Fruit fly (Drosophila melanogaster): Measurements from ENCODE around the gene Nnf1b.

- TF ChIP-seq ovo (GFP tag; optimal IDR thresholded peaks at IDR 0.05) (no peak), CG1620 (GFP tag; optimal IDR thresholded peaks at IDR 0.05) (no peak), CG5204 (GFP tag; optimal IDR thresholded peaks at IDR 0.05) (no peak), kay (GFP tag; ENCODE audit: borderline replicate concordance) (no peak), CG12768 (GFP tag; optimal IDR thresholded peaks at IDR 0.05) (no peak), cic (GFP tag; optimal IDR thresholded peaks at IDR 0.05) (no peak), CG11617 (GFP tag; optimal IDR thresholded peaks at IDR 0.05) (no peak), Clk (GFP tag; optimal IDR thresholded peaks at IDR 0.05) (no peak), CG7045 (GFP tag; optimal IDR thresholded peaks at IDR 0.05) (no peak)
Observed at dm6 chr2L:810277-810676, at the start of gene Nnf1b.
